Worm (Caenorhabditis elegans) whole organism, L2 larva: Measurements from ENCODE around the gene str-230.

Experiments used
- C34F6.9 ChIP-seq: fragments of 150-350 bp; optimal IDR thresholded peaks from 2 replicates; lab custom pipeline; 2014; ENCODE audit warnings: missing biosample characterization, missing genetic modification characterization
- F13H6.1 ChIP-seq: sonication (generic microtip); optimal IDR thresholded peaks from 2 replicates; lab custom pipeline; 2016; ENCODE audit warnings: missing genetic modification characterization, missing compliant biosample characterization
- R02D3.7 ChIP-seq: fragments of 150-350 bp; optimal IDR thresholded peaks from 2 replicates; lab custom pipeline; 2014; ENCODE audit warnings: missing biosample characterization, missing genetic modification characterization
- Y55F3AM.14 ChIP-seq: fragments of 200-800 bp; sonication (Bioruptor generic); optimal IDR thresholded peaks from 2 replicates; lab custom pipeline; 2018; ENCODE audit warnings: mild to moderate bottlenecking, missing genetic modification characterization, missing compliant biosample characterization
- ZK546.5 ChIP-seq: sonication (generic microtip); optimal IDR thresholded peaks from 2 replicates; lab custom pipeline; 2017; ENCODE audit warnings: missing biosample characterization, missing genetic modification characterization
- alr-1 ChIP-seq: fragments of 150-350 bp; optimal IDR thresholded peaks from 2 replicates; lab custom pipeline; 2014; ENCODE audit warnings: missing biosample characterization, missing genetic modification characterization
- aly-2 ChIP-seq: fragments of 150-350 bp; optimal IDR thresholded peaks from 2 replicates; lab custom pipeline; 2014; ENCODE audit warnings: missing biosample characterization, missing genetic modification characterization
- ama-1 ChIP-seq: fragments of 150-350 bp; optimal IDR thresholded peaks from 2 replicates; lab custom pipeline; 2018; ENCODE audit warnings: inconsistent platforms
- blmp-1 ChIP-seq: sonication (generic microtip); optimal IDR thresholded peaks from 2 replicates; lab custom pipeline; 2017; ENCODE audit warnings: missing genetic modification characterization, mild to moderate bottlenecking, missing compliant biosample characterization, antibody characterized with exemption, moderate library complexity; ENCODE audit not compliant: insufficient read depth
- ceh-82 ChIP-seq: fragments of 150-350 bp; optimal IDR thresholded peaks from 2 replicates; lab custom pipeline; 2014; ENCODE audit warnings: missing biosample characterization, missing genetic modification characterization
- crh-2 ChIP-seq: sonication (generic microtip); optimal IDR thresholded peaks from 2 replicates; lab custom pipeline; 2017; ENCODE audit warnings: missing biosample characterization, missing genetic modification characterization
- dmd-4 ChIP-seq: sonication (generic microtip); optimal IDR thresholded peaks from 2 replicates; lab custom pipeline; 2017; ENCODE audit warnings: missing biosample characterization, missing genetic modification characterization
- egl-27 ChIP-seq: sonication (generic microtip); optimal IDR thresholded peaks from 3 replicates; lab custom pipeline; 2017; ENCODE audit warnings: missing biosample characterization, missing genetic modification reagents, missing genetic modification characterization
- elt-1 ChIP-seq: fragments of 150-350 bp; optimal IDR thresholded peaks from 2 replicates; lab custom pipeline; 2014; ENCODE audit warnings: missing biosample characterization, missing genetic modification characterization
- elt-3 ChIP-seq: sonication (generic microtip); optimal IDR thresholded peaks from 2 replicates; lab custom pipeline; 2017; ENCODE audit warnings: missing biosample characterization, missing genetic modification characterization
- fos-1 ChIP-seq: fragments of 150-350 bp; optimal IDR thresholded peaks from 2 replicates; lab custom pipeline; 2014; ENCODE audit warnings: missing biosample characterization, missing genetic modification characterization
- lin-13 ChIP-seq: fragments of 150-350 bp; optimal IDR thresholded peaks from 2 replicates; lab custom pipeline; 2014; ENCODE audit warnings: missing biosample characterization, missing genetic modification reagents, missing genetic modification characterization
- lin-39 ChIP-seq: fragments of 150-350 bp; optimal IDR thresholded peaks from 2 replicates; lab custom pipeline; 2014; ENCODE audit warnings: missing biosample characterization, missing genetic modification reagents, missing genetic modification characterization
- lsy-2 ChIP-seq, 2 experiments: fragments of 150-350 bp in 1 of 2; sonication (generic microtip) in 1 of 2; optimal IDR thresholded peaks; 2 replicates each; lab custom pipeline; 2014 to 2017; ENCODE audit warnings: missing biosample characterization in 2 of 2, missing genetic modification characterization in 2 of 2
- mab-5 ChIP-seq: fragments of 150-350 bp; optimal IDR thresholded peaks from 2 replicates; lab custom pipeline; 2014; ENCODE audit warnings: missing biosample characterization, missing genetic modification characterization
- mbf-1 ChIP-seq: sonication (generic microtip); optimal IDR thresholded peaks from 2 replicates; lab custom pipeline; 2017; ENCODE audit warnings: missing biosample characterization, missing genetic modification characterization
- nhr-10 ChIP-seq: sonication (generic microtip); optimal IDR thresholded peaks from 2 replicates; lab custom pipeline; 2017; ENCODE audit warnings: missing biosample characterization, missing genetic modification characterization
- nhr-11 ChIP-seq: fragments of 150-350 bp; optimal IDR thresholded peaks from 2 replicates; lab custom pipeline; 2014; ENCODE audit warnings: missing biosample characterization, missing genetic modification characterization
- nhr-12 ChIP-seq: fragments of 150-350 bp; optimal IDR thresholded peaks from 2 replicates; lab custom pipeline; 2014; ENCODE audit warnings: missing biosample characterization, missing genetic modification characterization
- nhr-129 ChIP-seq: fragments of 150-350 bp; optimal IDR thresholded peaks from 2 replicates; lab custom pipeline; 2014; ENCODE audit warnings: missing biosample characterization, missing genetic modification characterization
- nhr-21 ChIP-seq: fragments of 150-350 bp; optimal IDR thresholded peaks from 2 replicates; lab custom pipeline; 2014; ENCODE audit warnings: missing biosample characterization, missing genetic modification characterization
- nhr-23 ChIP-seq: fragments of 150-350 bp; optimal IDR thresholded peaks from 2 replicates; lab custom pipeline; 2014; ENCODE audit warnings: missing biosample characterization, missing genetic modification reagents, missing genetic modification characterization
- nhr-237 ChIP-seq: fragments of 150-350 bp; optimal IDR thresholded peaks from 2 replicates; lab custom pipeline; 2014; ENCODE audit warnings: missing biosample characterization, missing genetic modification characterization
- nhr-77 ChIP-seq: fragments of 150-350 bp; optimal IDR thresholded peaks from 2 replicates; lab custom pipeline; 2014; ENCODE audit warnings: missing biosample characterization, missing genetic modification characterization
- peb-1 ChIP-seq: fragments of 150-350 bp; optimal IDR thresholded peaks from 2 replicates; lab custom pipeline; 2014; ENCODE audit warnings: missing biosample characterization, missing genetic modification characterization
- sem-4 ChIP-seq: fragments of 150-350 bp; optimal IDR thresholded peaks from 2 replicates; lab custom pipeline; 2014; ENCODE audit warnings: missing biosample characterization, missing genetic modification reagents, missing genetic modification characterization
- sma-3 ChIP-seq: sonication (generic microtip); optimal IDR thresholded peaks from 2 replicates; lab custom pipeline; 2016; ENCODE audit warnings: missing genetic modification reagents, missing genetic modification characterization, missing compliant biosample characterization
- sma-9 ChIP-seq, 2 experiments: fragments of 150-350 bp in 1 of 2; sonication (generic microtip) in 1 of 2; optimal IDR thresholded peaks; 2 replicates each; lab custom pipeline; 2014 to 2016; ENCODE audit warnings: missing genetic modification characterization in 2 of 2, mild to moderate bottlenecking in 1 of 2, missing biosample characterization in 1 of 2, missing compliant biosample characterization in 1 of 2, missing genetic modification reagents in 1 of 2, moderate library complexity in 1 of 2
- snpc-4 ChIP-seq: fragments of 150-350 bp; optimal IDR thresholded peaks from 2 replicates; lab custom pipeline; 2014; ENCODE audit warnings: missing biosample characterization, missing genetic modification characterization
- unc-55 ChIP-seq: fragments of 150-350 bp; sonication (generic microtip); optimal IDR thresholded peaks from 3 replicates; lab custom pipeline; 2014; ENCODE audit warnings: missing biosample characterization, missing genetic modification reagents, missing genetic modification characterization
- ztf-11 ChIP-seq: sonication (generic microtip); optimal IDR thresholded peaks from 2 replicates; lab custom pipeline; 2017; ENCODE audit warnings: missing biosample characterization, missing genetic modification characterization

str-230 gene

DNA sequence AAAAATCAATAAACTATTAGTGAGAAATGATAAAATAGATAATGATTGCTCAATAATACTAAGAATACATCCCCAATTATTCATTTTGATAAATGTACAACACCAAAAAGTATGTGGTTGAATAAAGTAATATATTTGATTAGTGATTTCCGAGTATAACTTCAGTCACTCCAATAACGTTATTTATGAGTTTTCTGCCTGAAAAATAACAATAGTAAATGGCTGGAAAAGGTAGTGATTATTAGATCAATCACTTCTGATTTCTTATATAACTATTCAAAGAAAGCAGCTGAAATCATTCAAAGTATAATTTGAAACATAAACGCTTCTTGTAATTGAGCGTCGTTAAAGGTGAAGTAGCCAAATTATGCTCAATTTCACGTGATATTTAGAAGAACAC, at the start of gene str-230:
str-230 (minus strand) TSS at position 101 of the 400 bp plus-strand sequence.
- TF ChIP-seq nhr-237 (tag; lab: Kevin White, UChicago): no peak

ce11 chrV:14256813-14257212, 46.2 kb upstream of the str-230 start, which contains the start of gene sre-8:
Gene sre-8 (plus strand): TSS chrV:14257113.
- TF ChIP-seq ZK546.5 (tag; lab: Kevin White, UChicago) (no peak), nhr-21 (tag; lab: Kevin White, UChicago) (no peak), elt-1 (tag; lab: Kevin White, UChicago) (no peak), ztf-11 (tag; lab: Kevin White, UChicago) (no peak), blmp-1 (no peak), nhr-77 (tag; lab: Kevin White, UChicago) (no peak), nhr-237 (tag; lab: Kevin White, UChicago) (no peak), nhr-10 (no peak), mab-5 (no peak), alr-1 (no peak), nhr-129 (no peak), C34F6.9 (tag; lab: Kevin White, UChicago) (no peak), sem-4 (tag; lab: Kevin White, UChicago) (no peak), ama-1 (lab: Kevin White, UChicago) (no peak), dmd-4 (tag; lab: Kevin White, UChicago) (no peak), R02D3.7 (no peak), lsy-2 (tag; optimal IDR thresholded peaks at IDR 0.05; lab: Kevin White, UChicago) (no peak), egl-27 (tag; lab: Kevin White, UChicago) (no peak), crh-2 (no peak)

- no peak for TF ChIP-seq ceh-82
These were observed 43.6 kb upstream of the str-230 start, which contains the start of gene K02E11.7 for ce11 chrV:14254221-14254620. Gene K02E11.7 (minus strand): TSS chrV:14254321.

- no peak for TF ChIP-seq aly-2 (tag; lab: Kevin White, UChicago)
- no peak for TF ChIP-seq C34F6.9 (tag; lab: Kevin White, UChicago)
- no peak for TF ChIP-seq mbf-1
- TF ChIP-seq lin-39 (tag; lab: Kevin White, UChicago): no peak
- TF ChIP-seq peb-1: no peak
- TF ChIP-seq ama-1 (lab: Kevin White, UChicago): no peak
- TF ChIP-seq snpc-4 (tag; lab: Kevin White, UChicago): no peak
- no peak for TF ChIP-seq F13H6.1 (tag; lab: Kevin White, UChicago)
- TF ChIP-seq nhr-12 (tag; lab: Kevin White, UChicago): no peak
These were observed 41.4 kb upstream of the str-230 start, which contains the start of gene K02E11.5 for ce11 chrV:14252025-14252424. Gene K02E11.5 (plus strand): TSS chrV:14252325.

DNA sequence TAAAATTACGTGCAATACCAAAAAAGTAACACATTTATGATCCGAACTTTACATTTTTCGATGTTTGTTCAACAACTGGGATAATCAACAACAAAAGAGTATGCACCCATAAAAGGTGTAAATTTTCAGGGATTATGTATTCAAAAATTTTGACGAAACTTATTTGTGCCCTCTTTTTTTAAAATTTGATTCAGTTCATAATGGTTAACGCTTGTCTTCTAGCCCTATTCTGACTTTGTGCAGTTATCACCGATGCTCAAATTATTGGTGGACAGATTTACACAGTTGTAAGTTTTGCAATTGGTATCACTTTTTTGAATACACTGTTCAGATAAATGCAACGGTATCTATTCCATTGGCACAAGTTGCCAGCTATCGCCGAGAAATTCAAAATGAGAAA, 38.0 kb upstream of the str-230 start, which contains the start of gene K02E11.6:
K02E11.6 (plus strand) TSS at position 149 of the 400 bp plus-strand sequence.
- TF ChIP-seq dmd-4 (tag; lab: Kevin White, UChicago): no peak
- TF ChIP-seq nhr-10: no peak
- TF ChIP-seq fos-1: no peak
- TF ChIP-seq egl-27 (tag; lab: Kevin White, UChicago): no peak
- TF ChIP-seq elt-3 (tag; lab: Kevin White, UChicago): no peak
- TF ChIP-seq lin-13 (GFP tag; lab: Kevin White, UChicago): no peak
- no peak for TF ChIP-seq peb-1
- TF ChIP-seq nhr-11: no peak
- no peak for TF ChIP-seq F13H6.1 (tag; lab: Kevin White, UChicago)
- TF ChIP-seq unc-55 (GFP tag; lab: Kevin White, UChicago): no peak
- TF ChIP-seq sma-9 (GFP tag; optimal IDR thresholded peaks at IDR 0.05; lab: Kevin White, UChicago): no peak
- TF ChIP-seq sma-9 (tag; optimal IDR thresholded peaks at IDR 0.05; lab: Kevin White, UChicago): no peak
- no peak for TF ChIP-seq Y55F3AM.14 (GFP tag; lab: Kevin White, UChicago)
- no peak for TF ChIP-seq sma-3 (GFP tag; lab: Kevin White, UChicago)
- no peak for TF ChIP-seq nhr-23 (tag; lab: Kevin White, UChicago)
- no peak for TF ChIP-seq alr-1
- no peak for TF ChIP-seq crh-2
- TF ChIP-seq nhr-21 (tag; lab: Kevin White, UChicago): no peak
- no peak for TF ChIP-seq nhr-237 (tag; lab: Kevin White, UChicago)
- no peak for TF ChIP-seq mbf-1
- TF ChIP-seq nhr-12 (tag; lab: Kevin White, UChicago): no peak
